Worm (Caenorhabditis elegans) whole organism, young adult: ENCODE measurements around the gene Y50E8A.22.

Experiments
- B0019.2 ChIP-seq: fragments of 200-800 bp; sonication (Bioruptor generic); conservative IDR thresholded peaks from 2 replicates; pipeline ENCODE4 v1.3.6; 2022; ENCODE audit warnings: missing genetic modification reagents, missing genetic modification characterization, missing compliant biosample characterization
- B0261.1 ChIP-seq: sonication (generic microtip); optimal IDR thresholded peaks from 2 replicates; lab custom pipeline; 2016; ENCODE audit warnings: mild to moderate bottlenecking, missing genetic modification characterization, moderate library complexity, missing compliant biosample characterization
- F55B11.4 ChIP-seq: sonication (generic microtip); optimal IDR thresholded peaks from 2 replicates; lab custom pipeline; 2016; ENCODE audit warnings: missing compliant biosample characterization, missing genetic modification characterization, borderline replicate concordance; ENCODE audit not compliant: insufficient read depth
- F57C9.4 ChIP-seq: sonication (generic microtip); optimal IDR thresholded peaks from 2 replicates; lab custom pipeline; 2017; ENCODE audit warnings: mild to moderate bottlenecking, missing genetic modification characterization, missing compliant biosample characterization
- Y53G8AR.9 ChIP-seq: fragments of 200-800 bp; sonication (Bioruptor generic); conservative IDR thresholded peaks from 2 replicates; pipeline ENCODE4 v1.3.6; 2022; ENCODE audit warnings: missing genetic modification reagents, missing genetic modification characterization, missing compliant biosample characterization
- Y56A3A.18 ChIP-seq: fragments of 200-800 bp; sonication (Bioruptor generic); IDR thresholded peaks from 2 replicates; pipeline ENCODE4 v1.3.6; 2022; ENCODE audit warnings: missing genetic modification reagents, missing genetic modification characterization, missing compliant biosample characterization
- Y79H2A.3 ChIP-seq: fragments of 200-800 bp; sonication (Bioruptor generic); conservative IDR thresholded peaks from 2 replicates; pipeline ENCODE4 v1.3.6; 2022; ENCODE audit warnings: missing genetic modification reagents, missing genetic modification characterization, missing compliant biosample characterization
- aptf-2 ChIP-seq: fragments of 200-800 bp; sonication (Bioruptor generic); conservative IDR thresholded peaks from 2 replicates; pipeline ENCODE4 v1.3.6; 2022; ENCODE audit warnings: missing genetic modification reagents, missing genetic modification characterization, missing compliant biosample characterization
- attf-3 ChIP-seq: fragments of 200-800 bp; sonication (Bioruptor generic); conservative IDR thresholded peaks from 2 replicates; pipeline ENCODE4 v1.3.6; 2022; ENCODE audit warnings: missing genetic modification reagents, missing genetic modification characterization, missing compliant biosample characterization
- attf-5 ChIP-seq: fragments of 200-800 bp; sonication (Bioruptor generic); optimal IDR thresholded peaks from 2 replicates; lab custom pipeline; 2018; ENCODE audit warnings: mild to moderate bottlenecking, missing genetic modification characterization, missing compliant biosample characterization
- bed-1 ChIP-seq: fragments of 200-800 bp; sonication (Bioruptor generic); IDR thresholded peaks from 2 replicates; pipeline ENCODE4 v1.3.6; 2022; ENCODE audit warnings: missing genetic modification reagents, missing genetic modification characterization, missing compliant biosample characterization
- cebp-1 ChIP-seq, 2 experiments: fragments of 200-800 bp in 1 of 2; sonication (Bioruptor generic) in 1 of 2; sonication (generic microtip) in 1 of 2; IDR thresholded peaks in 1 of 2; optimal IDR thresholded peaks in 1 of 2; 2 replicates each; pipeline versions ENCODE4 v1.3.6 to Lab custom; 2017 to 2022; ENCODE audit warnings: missing compliant biosample characterization in 2 of 2, missing genetic modification characterization in 2 of 2, mild to moderate bottlenecking in 1 of 2, missing genetic modification reagents in 1 of 2, moderate library complexity in 1 of 2
- cebp-2 ChIP-seq: fragments of 200-800 bp; sonication (Bioruptor generic); IDR thresholded peaks from 2 replicates; pipeline ENCODE4 v1.3.6; 2022; ENCODE audit warnings: missing genetic modification characterization, missing compliant biosample characterization
- dox-1 ChIP-seq: fragments of 200-800 bp; sonication (Bioruptor generic); IDR thresholded peaks from 2 replicates; pipeline ENCODE4 v1.3.6; 2022; ENCODE audit warnings: missing genetic modification reagents, missing genetic modification characterization, missing compliant biosample characterization
- efl-1 ChIP-seq: fragments of 150-350 bp; optimal IDR thresholded peaks from 2 replicates; lab custom pipeline; 2014; ENCODE audit warnings: missing biosample characterization, missing genetic modification reagents, missing genetic modification characterization
- egrh-3 ChIP-seq: fragments of 200-800 bp; sonication (Bioruptor generic); IDR thresholded peaks from 2 replicates; pipeline ENCODE4 v1.3.6; 2022; ENCODE audit warnings: missing genetic modification reagents, missing genetic modification characterization, missing compliant biosample characterization
- him-1 ChIP-seq: sonication (generic microtip); optimal IDR thresholded peaks from 2 replicates; lab custom pipeline; 2016; ENCODE audit warnings: missing genotype, missing genetic modification reagents, missing genetic modification characterization, missing compliant biosample characterization
- lag-1 ChIP-seq: fragments of 200-800 bp; sonication (Bioruptor generic); IDR thresholded peaks from 2 replicates; pipeline ENCODE4 v1.3.6; 2022; ENCODE audit warnings: missing genetic modification reagents, missing genetic modification characterization, missing compliant biosample characterization
- let-526 ChIP-seq: fragments of 200-800 bp; sonication (Bioruptor generic); IDR thresholded peaks from 2 replicates; pipeline ENCODE4 v1.3.6; 2022; ENCODE audit warnings: missing genetic modification reagents, missing genetic modification characterization, missing compliant biosample characterization
- lin-26 ChIP-seq: fragments of 200-800 bp; sonication (Bioruptor generic); IDR thresholded peaks from 2 replicates; pipeline ENCODE4 v1.3.6; 2022; ENCODE audit warnings: missing genetic modification reagents, missing genetic modification characterization, missing compliant biosample characterization
- lir-1 ChIP-seq: fragments of 200-800 bp; sonication (Bioruptor generic); conservative IDR thresholded peaks from 2 replicates; pipeline ENCODE4 v1.3.6; 2022; ENCODE audit warnings: missing genetic modification reagents, missing genetic modification characterization, missing compliant biosample characterization
- madf-3 ChIP-seq: fragments of 200-800 bp; sonication (Bioruptor generic); IDR thresholded peaks from 2 replicates; pipeline ENCODE4 v1.3.6; 2022; ENCODE audit warnings: missing genetic modification reagents, missing genetic modification characterization, missing compliant biosample characterization
- nhr-120 ChIP-seq: fragments of 200-800 bp; sonication (Bioruptor generic); IDR thresholded peaks from 2 replicates; pipeline ENCODE4 v1.3.6; 2022; ENCODE audit warnings: missing genetic modification characterization, missing compliant biosample characterization
- nhr-179 ChIP-seq: sonication (generic microtip); optimal IDR thresholded peaks from 2 replicates; lab custom pipeline; 2016; ENCODE audit warnings: mild to moderate bottlenecking, missing genetic modification characterization, missing compliant biosample characterization
- nhr-27 ChIP-seq: fragments of 200-800 bp; sonication (Bioruptor generic); optimal IDR thresholded peaks from 2 replicates; lab custom pipeline; 2018; ENCODE audit warnings: mild to moderate bottlenecking, missing genetic modification characterization, moderate library complexity, missing compliant biosample characterization
- nhr-80 ChIP-seq: sonication (generic microtip); optimal IDR thresholded peaks from 2 replicates; lab custom pipeline; 2016; ENCODE audit warnings: missing genetic modification characterization, missing compliant biosample characterization
- rcor-1 ChIP-seq: fragments of 200-800 bp; sonication (Bioruptor generic); IDR thresholded peaks from 2 replicates; pipeline ENCODE4 v1.3.6; 2022; ENCODE audit warnings: missing genetic modification reagents, missing genetic modification characterization, missing compliant biosample characterization
- sdz-38 ChIP-seq: sonication (generic microtip); optimal IDR thresholded peaks from 2 replicates; lab custom pipeline; 2016; ENCODE audit warnings: missing genotype, missing genetic modification characterization, missing compliant biosample characterization
- somi-1 ChIP-seq: fragments of 200-800 bp; sonication (Bioruptor generic); optimal IDR thresholded peaks from 2 replicates; lab custom pipeline; 2018; ENCODE audit warnings: mild to moderate bottlenecking, missing genetic modification characterization, missing compliant biosample characterization
- unc-62 ChIP-seq: fragments of 150-350 bp; optimal IDR thresholded peaks from 2 replicates; lab custom pipeline; 2014; ENCODE audit warnings: missing biosample characterization, missing genetic modification reagents, missing genetic modification characterization
- zfh-2 ChIP-seq: fragments of 200-800 bp; sonication (Bioruptor generic); conservative IDR thresholded peaks from 2 replicates; pipeline ENCODE4 v1.3.6; 2022; ENCODE audit warnings: missing genetic modification reagents, missing genetic modification characterization, missing compliant biosample characterization

Gene Y50E8A.22

DNA sequence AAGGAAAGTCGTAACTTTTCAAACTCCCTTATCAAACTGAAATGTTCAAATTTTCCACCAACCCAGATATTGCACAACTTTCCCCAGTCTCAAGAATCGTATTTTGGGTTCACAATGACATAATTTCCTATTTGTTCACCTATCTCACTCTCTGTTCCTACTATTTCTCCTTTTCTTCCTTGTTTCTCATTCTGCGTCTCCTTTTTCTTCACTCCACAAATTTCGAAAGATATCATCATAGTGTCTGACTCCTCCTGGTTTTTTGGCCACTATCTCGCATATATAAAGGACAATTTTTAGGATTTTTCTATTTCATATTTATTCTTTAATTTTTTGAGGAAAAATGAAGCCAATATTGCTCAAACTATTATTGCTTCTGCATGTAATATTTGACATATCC lies 24.2 kb upstream of the Y50E8A.22 start, which contains the start of gene haf-7:
haf-7 (plus strand) TSS at position 211 of the 400 bp plus-strand sequence.
- TF ChIP-seq F57C9.4 (tag; lab: Kevin White, UChicago) (no peak), attf-3 (GFP tag; lab: Robert Waterston, UW) (no peak), unc-62 (GFP tag; lab: Kevin White, UChicago) (peak; percentile 14), nhr-179 (tag; lab: Kevin White, UChicago) (no peak), Y53G8AR.9 (GFP tag; lab: Robert Waterston, UW) (no peak), dox-1 (peak; percentile 19; the same call in 1 of the 2 replicates), nhr-80 (tag; lab: Kevin White, UChicago) (peak; percentile 28), B0261.1 (tag; lab: Kevin White, UChicago) (no peak), attf-5 (GFP tag; lab: Kevin White, UChicago) (peak; percentile 34), sdz-38 (no peak), lag-1 (GFP tag; lab: Robert Waterston, UW) (no peak), lin-26 (GFP tag; lab: Robert Waterston, UW) (no peak), cebp-1 (GFP tag; IDR thresholded peaks at IDR 0.05; lab: Robert Waterston, UW) (peak; percentile 59; the same call in 1 of the 2 replicates), cebp-1 (tag; optimal IDR thresholded peaks at IDR 0.05; lab: Kevin White, UChicago) (peak; percentile 74)

DNA sequence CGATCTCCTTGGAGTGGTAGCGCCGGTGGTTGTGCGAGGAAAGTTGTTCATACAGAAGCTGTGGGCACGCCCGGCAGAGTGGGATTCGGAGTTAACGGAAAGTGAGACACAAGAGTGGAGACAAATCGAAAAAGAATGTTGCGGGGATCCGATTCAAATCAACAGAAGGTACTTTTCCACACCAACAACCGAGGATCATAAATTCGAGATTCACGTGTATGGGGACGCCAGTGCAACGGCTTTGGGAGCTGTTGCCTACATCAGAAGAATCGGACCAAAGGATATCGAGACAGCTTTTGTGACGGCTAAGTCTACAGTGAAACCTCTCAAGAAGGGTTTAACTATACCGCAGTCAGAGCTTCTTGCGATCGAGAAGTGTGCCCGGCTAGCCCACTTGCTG lies 14.7 kb upstream of the Y50E8A.22 start:
- TF ChIP-seq somi-1 (GFP tag; lab: Kevin White, UChicago) (no peak), madf-3 (GFP tag; lab: Robert Waterston, UW) (no peak), nhr-27 (tag; lab: Kevin White, UChicago) (no peak)

DNA sequence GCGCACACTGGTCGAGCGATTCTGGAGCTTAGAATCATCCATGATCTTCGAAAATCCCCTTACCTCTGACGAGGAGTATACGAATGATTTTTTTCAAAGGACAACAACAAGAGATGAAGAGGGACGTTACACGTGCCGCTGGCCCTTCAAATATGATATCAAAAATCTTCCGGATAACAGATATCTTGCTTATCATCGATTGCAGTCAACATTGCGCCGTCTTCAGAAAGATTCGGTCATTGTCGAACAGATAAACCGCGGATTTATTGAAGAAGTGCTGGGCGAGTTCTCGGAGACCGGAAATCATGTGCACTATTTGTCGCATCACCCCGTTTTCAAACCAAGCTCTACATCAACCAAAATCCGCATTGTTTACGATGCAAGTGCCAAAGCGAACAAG lies 13.7 kb upstream of the Y50E8A.22 start:
- no peak for TF ChIP-seq B0019.2
- TF ChIP-seq him-1 (tag; lab: Kevin White, UChicago) = no peak
- no peak for TF ChIP-seq lir-1 (GFP tag; lab: Robert Waterston, UW)
- no peak for TF ChIP-seq nhr-120 (GFP tag; lab: Robert Waterston, UW)
- no peak for TF ChIP-seq efl-1 (GFP tag; lab: Kevin White, UChicago)
- TF ChIP-seq Y79H2A.3 = no peak
- TF ChIP-seq bed-1 (GFP tag; lab: Robert Waterston, UW) = no peak
- no peak for TF ChIP-seq rcor-1

DNA sequence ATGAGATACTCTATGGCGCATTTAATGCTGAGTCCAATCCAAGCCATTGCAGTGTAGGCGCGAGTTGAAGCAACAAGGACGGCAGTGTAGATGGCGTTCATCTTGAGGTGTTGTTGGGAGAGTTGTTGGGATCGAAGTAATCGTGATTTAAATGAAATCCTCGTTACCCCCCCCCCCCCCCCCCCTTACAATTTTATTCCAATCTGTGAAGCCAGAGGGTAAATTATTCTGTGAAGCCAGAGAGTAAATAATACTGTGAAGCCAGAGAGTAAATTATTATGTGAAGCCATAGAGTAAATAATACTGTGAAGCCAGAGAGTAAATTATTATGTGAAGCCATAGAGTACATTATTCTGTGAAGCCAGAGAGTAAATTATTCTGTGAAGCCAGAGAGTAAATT lies 1.5 kb upstream of the Y50E8A.22 start, which contains the start of gene nspa-10:
nspa-10 (minus strand) TSS at position 101 of the 400 bp plus-strand sequence.
- peak; percentile 17; the same call in 1 of the 2 replicates for TF ChIP-seq egrh-3
- TF ChIP-seq, all 124 proteins: peak for 1; not testable (repeated sequence) for 123

DNA sequence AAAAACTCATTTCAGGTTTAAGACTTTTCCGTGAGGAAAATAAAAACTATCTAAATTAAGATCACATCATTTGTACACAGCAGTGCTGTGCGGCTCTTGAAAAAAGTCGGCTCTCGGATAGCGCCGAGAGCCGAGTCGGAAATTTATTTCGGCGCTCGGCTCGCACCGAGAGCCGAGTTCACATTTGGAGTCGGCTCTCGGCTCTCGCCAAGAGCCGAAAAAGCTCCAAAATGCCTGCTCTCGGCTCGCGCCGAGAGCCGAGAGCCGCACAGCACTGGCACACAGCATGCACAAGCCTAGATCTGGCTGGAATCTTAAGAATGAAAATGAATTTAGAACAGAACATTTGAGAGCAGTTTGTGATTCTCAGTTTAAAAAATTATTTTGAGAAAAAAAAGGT lies 1.9 kb downstream of the Y50E8A.22 start:
- TF ChIP-seq aptf-2 (GFP tag; lab: Robert Waterston, UW) = no peak
- TF ChIP-seq Y56A3A.18 (GFP tag; lab: Robert Waterston, UW) = no peak
- no peak for TF ChIP-seq cebp-2
- TF ChIP-seq F55B11.4 (tag; lab: Kevin White, UChicago) = no peak
- TF ChIP-seq let-526 = no peak
- TF ChIP-seq zfh-2 = peak; percentile 79; the same call in 1 of the 2 replicates
- peak; percentile 70; the same call in 1 of the 2 replicates for TF ChIP-seq egrh-3
- TF ChIP-seq, all 124 proteins: peak for 2
